Fruit fly (Drosophila melanogaster) whole organism, embryonic: Measurements from ENCODE around the gene CG46465.

Experiments
- Atf3 ChIP-seq: fragments of 200-800 bp; sonication (Bioruptor generic); optimal IDR thresholded peaks from 3 replicates; lab custom pipeline; 2016; ENCODE audit warnings: missing biosample characterization, missing genetic modification characterization
- Bgb ChIP-seq: fragments of 200-800 bp; sonication (Bioruptor generic); IDR thresholded peaks from 2 replicates; pipeline ENCODE4 v1.3.6; 2022; ENCODE audit warnings: missing biosample characterization, missing genetic modification characterization; ENCODE audit not compliant: partially characterized antibody
- CG10321 ChIP-seq: fragments of 200-800 bp; sonication (Bioruptor generic); IDR thresholded peaks from 2 replicates; pipeline ENCODE4 v1.3.6; 2022; ENCODE audit warnings: missing biosample characterization, missing genetic modification characterization
- CG13296 ChIP-seq: fragments of 200-800 bp; sonication (Bioruptor generic); optimal IDR thresholded peaks from 3 replicates; lab custom pipeline; 2018; ENCODE audit warnings: missing biosample characterization, mild to moderate bottlenecking, missing genetic modification characterization
- CG13424 ChIP-seq: fragments of 200-800 bp; sonication (Bioruptor generic); optimal IDR thresholded peaks from 2 replicates; lab custom pipeline; 2019; ENCODE audit warnings: missing biosample characterization, mild to moderate bottlenecking, missing genetic modification characterization, moderate library complexity
- CG14965 ChIP-seq: fragments of 200-800 bp; sonication (Bioruptor generic); optimal IDR thresholded peaks from 2 replicates; lab custom pipeline; 2016; ENCODE audit warnings: missing biosample characterization, missing genetic modification characterization, borderline replicate concordance
- CG1529 ChIP-seq: fragments of 200-800 bp; sonication (Bioruptor generic); optimal IDR thresholded peaks from 3 replicates; lab custom pipeline; 2018; ENCODE audit warnings: missing biosample characterization, missing genetic modification characterization
- CG17361 ChIP-seq: fragments of 200-800 bp; sonication (Bioruptor generic); IDR thresholded peaks from 3 replicates; pipeline ENCODE4 v1.3.6; 2022; ENCODE audit warnings: missing biosample characterization, missing genetic modification characterization
- CG2712 ChIP-seq: fragments of 200-800 bp; optimal IDR thresholded peaks from 3 replicates; lab custom pipeline; 2019; ENCODE audit warnings: missing biosample characterization, mild to moderate bottlenecking, missing genetic modification characterization, moderate library complexity
- CG32767 ChIP-seq: fragments of 200-800 bp; sonication (Bioruptor generic); IDR thresholded peaks from 2 replicates; pipeline ENCODE4 v1.3.6; 2022; ENCODE audit warnings: missing biosample characterization, missing genetic modification characterization
- CG4730 ChIP-seq: fragments of 200-800 bp; sonication (Bioruptor generic); IDR thresholded peaks from 2 replicates; pipeline ENCODE4 v1.3.6; 2022; ENCODE audit warnings: missing biosample characterization, missing genetic modification characterization
- CG5953 ChIP-seq: fragments of 200-800 bp; sonication (Bioruptor generic); IDR thresholded peaks from 2 replicates; pipeline ENCODE4 v1.3.6; 2022; ENCODE audit warnings: missing biosample characterization, missing genetic modification characterization
- CG6765 ChIP-seq: fragments of 200-800 bp; sonication (Bioruptor generic); optimal IDR thresholded peaks from 3 replicates; lab custom pipeline; 2017; ENCODE audit warnings: missing biosample characterization, mild to moderate bottlenecking, missing genetic modification characterization
- CG7372 ChIP-seq: fragments of 200-800 bp; sonication (Bioruptor generic); IDR thresholded peaks from 2 replicates; pipeline ENCODE4 v1.3.6; 2022; ENCODE audit warnings: missing biosample characterization, missing genetic modification characterization
- CG7963 ChIP-seq: fragments of 200-800 bp; sonication (Bioruptor generic); IDR thresholded peaks from 3 replicates; pipeline ENCODE4 v1.3.6; 2022; ENCODE audit warnings: missing biosample characterization, missing genetic modification characterization; ENCODE audit not compliant: partially characterized antibody
- CG8290 ChIP-seq, 3 experiments: fragments of 200-800 bp; sonication (Bioruptor generic); optimal IDR thresholded peaks; 2 replicates each; lab custom pipeline; 2016 to 2019; ENCODE audit warnings: missing biosample characterization in 3 of 3, missing genetic modification characterization in 3 of 3, mild to moderate bottlenecking in 2 of 3, moderate library complexity in 1 of 3
- Doc3 ChIP-seq: fragments of 200-800 bp; sonication (Bioruptor generic); IDR thresholded peaks from 3 replicates; pipeline ENCODE4 v1.3.6; 2022; ENCODE audit warnings: missing biosample characterization, missing genetic modification characterization; ENCODE audit not compliant: partially characterized antibody
- ERR ChIP-seq: fragments of 200-800 bp; sonication (Bioruptor generic); optimal IDR thresholded peaks from 2 replicates; lab custom pipeline; 2016; ENCODE audit warnings: missing biosample characterization, missing genetic modification characterization
- Gug ChIP-seq: fragments of 200-800 bp; sonication (Bioruptor generic); IDR thresholded peaks from 4 replicates; pipeline ENCODE4 v1.3.6; 2022; ENCODE audit warnings: missing biosample characterization, missing genetic modification characterization
- HHEX ChIP-seq: fragments of 200-800 bp; sonication (Bioruptor generic); optimal IDR thresholded peaks from 3 replicates; lab custom pipeline; 2017; ENCODE audit warnings: missing biosample characterization, mild to moderate bottlenecking, missing genetic modification characterization, missing genetic modification reagents
- HmgZ ChIP-seq: fragments of 200-800 bp; sonication (Bioruptor generic); optimal IDR thresholded peaks from 2 replicates; lab custom pipeline; 2018; ENCODE audit warnings: missing biosample characterization, mild to moderate bottlenecking, missing genetic modification characterization
- NFAT ChIP-seq: fragments of 200-800 bp; sonication (Bioruptor generic); IDR thresholded peaks from 2 replicates; pipeline ENCODE4 v1.3.6; 2022; ENCODE audit warnings: missing biosample characterization, missing genetic modification characterization
- Oli ChIP-seq: fragments of 200-800 bp; sonication (Bioruptor generic); optimal IDR thresholded peaks from 2 replicates; lab custom pipeline; 2018; ENCODE audit warnings: missing biosample characterization, mild to moderate bottlenecking, missing genetic modification characterization, moderate library complexity
- PHDP ChIP-seq: fragments of 200-800 bp; sonication (Bioruptor generic); optimal IDR thresholded peaks from 3 replicates; lab custom pipeline; 2018; ENCODE audit warnings: missing biosample characterization, mild to moderate bottlenecking, missing genetic modification characterization, moderate library complexity
- Ravus ChIP-seq: fragments of 200-800 bp; sonication (Bioruptor generic); IDR thresholded peaks from 2 replicates; pipeline ENCODE4 v1.3.6; 2022; ENCODE audit warnings: missing biosample characterization, missing genetic modification characterization
- Scr ChIP-seq: fragments of 200-800 bp; sonication (Bioruptor generic); IDR thresholded peaks from 2 replicates; pipeline ENCODE4 v1.3.6; 2022; ENCODE audit warnings: missing biosample characterization, missing genetic modification characterization; ENCODE audit not compliant: partially characterized antibody
- Sin3A ChIP-seq: fragments of >200 bp; optimal IDR thresholded peaks from 2 replicates; lab custom pipeline; 2018
- Stat92E ChIP-seq, 3 experiments: fragments of >200 bp in 2 of 3; fragments of 200-800 bp in 1 of 3; sonication (Bioruptor generic) in 1 of 3; optimal IDR thresholded peaks; 2 replicates each; lab custom pipeline; 2017 to 2019; ENCODE audit warnings: missing biosample characterization in 3 of 3, missing genetic modification characterization in 3 of 3, mild to moderate bottlenecking in 1 of 3, moderate library complexity in 1 of 3
- Trl ChIP-seq, 3 experiments: fragments of >200 bp in 2 of 3; fragments of 200-800 bp in 1 of 3; sonication (Bioruptor generic) in 1 of 3; optimal IDR thresholded peaks; 2 replicates in 1 of 3; 3 replicates in 2 of 3; lab custom pipeline; 2016 to 2017; ENCODE audit warnings: missing biosample characterization in 1 of 3, missing genetic modification characterization in 1 of 3
- YL-1 ChIP-seq: fragments of 200-800 bp; sonication (Bioruptor generic); optimal IDR thresholded peaks from 3 replicates; lab custom pipeline; 2017; ENCODE audit warnings: missing biosample characterization, mild to moderate bottlenecking, missing genetic modification characterization
- al ChIP-seq: fragments of 200-800 bp; sonication (Bioruptor generic); IDR thresholded peaks from 2 replicates; pipeline ENCODE4 v1.3.6; 2022; ENCODE audit warnings: missing biosample characterization, missing genetic modification characterization
- cg ChIP-seq: fragments of 200-800 bp; sonication (Bioruptor generic); optimal IDR thresholded peaks from 3 replicates; lab custom pipeline; 2019; ENCODE audit warnings: missing biosample characterization, mild to moderate bottlenecking, missing genetic modification characterization, moderate library complexity
- dmrt99B ChIP-seq: fragments of 200-800 bp; sonication (Bioruptor generic); optimal IDR thresholded peaks from 2 replicates; lab custom pipeline; 2018; ENCODE audit warnings: missing biosample characterization, mild to moderate bottlenecking, missing genetic modification characterization, moderate library complexity
- dpn ChIP-seq, 2 experiments: fragments of 200-800 bp; sonication (Bioruptor generic); optimal IDR thresholded peaks; 3 replicates each; lab custom pipeline; 2016; ENCODE audit warnings: missing biosample characterization in 2 of 2, missing genetic modification characterization in 2 of 2
- lab ChIP-seq: fragments of 200-800 bp; sonication (Bioruptor generic); optimal IDR thresholded peaks from 3 replicates; lab custom pipeline; 2017; ENCODE audit warnings: missing biosample characterization, missing genetic modification characterization, mild to moderate bottlenecking, moderate library complexity, missing genetic modification reagents
- mirr ChIP-seq: fragments of 200-800 bp; sonication (Bioruptor generic); optimal IDR thresholded peaks from 3 replicates; lab custom pipeline; 2018; ENCODE audit warnings: missing biosample characterization, mild to moderate bottlenecking, missing genetic modification characterization
- org-1 ChIP-seq: fragments of 200-800 bp; sonication (Bioruptor generic); optimal IDR thresholded peaks from 2 replicates; lab custom pipeline; 2017; ENCODE audit warnings: missing biosample characterization, missing genetic modification characterization
- phol ChIP-seq: fragments of 200-800 bp; sonication (Bioruptor generic); optimal IDR thresholded peaks from 3 replicates; lab custom pipeline; 2018; ENCODE audit warnings: missing biosample characterization, mild to moderate bottlenecking, missing genetic modification characterization, moderate library complexity
- prd ChIP-seq, 3 experiments: fragments of >200 bp in 2 of 3; fragments of 200-800 bp in 1 of 3; sonication (Bioruptor generic) in 1 of 3; optimal IDR thresholded peaks in 2 of 3; IDR thresholded peaks in 1 of 3; 2 replicates in 2 of 3; 3 replicates in 1 of 3; pipeline versions ENCODE4 v1.3.6 to Lab custom; 2017 to 2022; ENCODE audit warnings: missing biosample characterization in 1 of 3, missing genetic modification characterization in 1 of 3
- pzg ChIP-seq: fragments of 200-800 bp; sonication (Bioruptor generic); optimal IDR thresholded peaks from 3 replicates; lab custom pipeline; 2018; ENCODE audit warnings: missing biosample characterization, mild to moderate bottlenecking, missing genetic modification characterization, moderate library complexity
- sc ChIP-seq, 3 experiments: fragments of >200 bp in 2 of 3; fragments of 200-800 bp in 1 of 3; sonication (Bioruptor generic) in 1 of 3; optimal IDR thresholded peaks; 2 replicates in 2 of 3; 3 replicates in 1 of 3; lab custom pipeline; 2017; ENCODE audit warnings: mild to moderate bottlenecking in 1 of 3, missing biosample characterization in 1 of 3, missing genetic modification characterization in 1 of 3, missing genetic modification reagents in 1 of 3
- sima ChIP-seq: fragments of 200-800 bp; sonication (Bioruptor generic); optimal IDR thresholded peaks from 2 replicates; lab custom pipeline; 2016; ENCODE audit warnings: missing biosample characterization, missing genetic modification characterization
- slbo ChIP-seq: fragments of 200-800 bp; sonication (Bioruptor generic); IDR thresholded peaks from 2 replicates; pipeline ENCODE4 v1.3.6; 2022; ENCODE audit warnings: missing biosample characterization, missing genetic modification characterization
- ssp ChIP-seq: fragments of 200-800 bp; sonication (Bioruptor generic); IDR thresholded peaks from 2 replicates; pipeline ENCODE4 v1.3.6; 2022; ENCODE audit warnings: missing biosample characterization, missing genetic modification characterization
- stwl ChIP-seq: fragments of 200-800 bp; sonication (Bioruptor generic); optimal IDR thresholded peaks from 3 replicates; lab custom pipeline; 2018; ENCODE audit warnings: missing biosample characterization, mild to moderate bottlenecking, missing genetic modification characterization, moderate library complexity
- sug ChIP-seq: fragments of 200-800 bp; optimal IDR thresholded peaks from 2 replicates; lab custom pipeline; 2019; ENCODE audit warnings: missing biosample characterization, mild to moderate bottlenecking, missing genetic modification characterization, moderate library complexity

The CG46465 gene

dm6 chr2L:18946636-18947514 is 45.4 kb upstream of the CG46465 start (continued):
- no peak for TF ChIP-seq CG7963 (GFP tag; lab: Robert Waterston, UW)
- no peak for TF ChIP-seq CG8290 (GFP tag; optimal IDR thresholded peaks at IDR 0.05; lab: Kevin White, UChicago)
- TF ChIP-seq CG8290 (tag; optimal IDR thresholded peaks at IDR 0.05; lab: Kevin White, UChicago) = peak in 1 of 2 experiments; percentile 39
- TF ChIP-seq Ravus (GFP tag; lab: Robert Waterston, UW) = no peak
- no peak for TF ChIP-seq CG10321
- 0 out of 2 replicates have a peak, but pooled peaks have one; percentile 9 for TF ChIP-seq slbo (GFP tag; lab: Robert Waterston, UW)
- peak; percentile 8 for TF ChIP-seq dmrt99B (tag; lab: Kevin White, UChicago)
- no peak for TF ChIP-seq prd (optimal IDR thresholded peaks at IDR 0.05; lab: Kevin White, UChicago)
- no peak for TF ChIP-seq prd (GFP tag; IDR thresholded peaks at IDR 0.05; lab: Robert Waterston, UW)
- no peak for TF ChIP-seq al (GFP tag; lab: Robert Waterston, UW)
- no peak for TF ChIP-seq Scr (GFP tag; lab: Robert Waterston, UW)
- no peak for TF ChIP-seq HHEX
- TF ChIP-seq CG7372 = no peak
- TF ChIP-seq CG5953 (GFP tag; lab: Robert Waterston, UW) = no peak
- TF ChIP-seq dpn (GFP tag; optimal IDR thresholded peaks at IDR 0.05; lab: Kevin White, UChicago) = no peak
- no peak for TF ChIP-seq cg (GFP tag; lab: Kevin White, UChicago)
- TF ChIP-seq Oli (tag; lab: Kevin White, UChicago) = peak; percentile 29
- TF ChIP-seq YL-1 (GFP tag; lab: Kevin White, UChicago) = no peak
- no peak for TF ChIP-seq org-1 (GFP tag; lab: Kevin White, UChicago)
- TF ChIP-seq CG4730 = no peak
- TF ChIP-seq sug (tag; lab: Kevin White, UChicago) = no peak
- TF ChIP-seq CG32767 (GFP tag; lab: Robert Waterston, UW) = no peak
- TF ChIP-seq pzg (GFP tag; lab: Kevin White, UChicago) = no peak
- no peak for TF ChIP-seq CG14965 (GFP tag; lab: Kevin White, UChicago)
- TF ChIP-seq NFAT = no peak
- no peak for TF ChIP-seq sc (optimal IDR thresholded peaks at IDR 0.05; lab: Kevin White, UChicago)
- TF ChIP-seq sc (GFP tag; optimal IDR thresholded peaks at IDR 0.05; lab: Kevin White, UChicago) = peak; percentile 46
- peak; percentile 26 for TF ChIP-seq PHDP (tag; lab: Kevin White, UChicago)
- no peak for TF ChIP-seq Sin3A
- TF ChIP-seq ERR (GFP tag; lab: Kevin White, UChicago) = no peak
- peak; percentile 57 for TF ChIP-seq phol (tag; lab: Kevin White, UChicago)
- no peak for TF ChIP-seq CG1529
- no peak for TF ChIP-seq stwl
- TF ChIP-seq HmgZ (tag; lab: Kevin White, UChicago) = no peak
- TF ChIP-seq ssp = no peak
- peak; percentile 77 for TF ChIP-seq CG2712 (tag; lab: Kevin White, UChicago)
- TF ChIP-seq CG13424 (tag; lab: Kevin White, UChicago) = peak; percentile 23
- TF ChIP-seq Stat92E (GFP tag; optimal IDR thresholded peaks at IDR 0.05; lab: Kevin White, UChicago) = no peak
- no peak for TF ChIP-seq Bgb (GFP tag; lab: Robert Waterston, UW)
- no peak for TF ChIP-seq mirr (GFP tag; lab: Kevin White, UChicago)
- no peak for TF ChIP-seq Doc3
- TF ChIP-seq Gug (GFP tag; lab: Robert Waterston, UW) = no peak
- TF ChIP-seq CG6765 (GFP tag; lab: Kevin White, UChicago) = no peak
- TF ChIP-seq Atf3 (GFP tag; lab: Kevin White, UChicago) = no peak
- peak; percentile 70 for TF ChIP-seq CG17361 (GFP tag; lab: Robert Waterston, UW)
- no peak for TF ChIP-seq Trl (optimal IDR thresholded peaks at IDR 0.05; lab: Kevin White, UChicago)
- TF ChIP-seq Trl (GFP tag; optimal IDR thresholded peaks at IDR 0.05; lab: Kevin White, UChicago) = no peak
- no peak for TF ChIP-seq lab (GFP tag; lab: Kevin White, UChicago)
- TF ChIP-seq CG13296 (GFP tag; lab: Kevin White, UChicago) = no peak
- no peak for TF ChIP-seq sima (GFP tag; lab: Kevin White, UChicago)
